Fruit fly (Drosophila melanogaster): Measurements from ENCODE around the gene RpL37A.

DNA sequence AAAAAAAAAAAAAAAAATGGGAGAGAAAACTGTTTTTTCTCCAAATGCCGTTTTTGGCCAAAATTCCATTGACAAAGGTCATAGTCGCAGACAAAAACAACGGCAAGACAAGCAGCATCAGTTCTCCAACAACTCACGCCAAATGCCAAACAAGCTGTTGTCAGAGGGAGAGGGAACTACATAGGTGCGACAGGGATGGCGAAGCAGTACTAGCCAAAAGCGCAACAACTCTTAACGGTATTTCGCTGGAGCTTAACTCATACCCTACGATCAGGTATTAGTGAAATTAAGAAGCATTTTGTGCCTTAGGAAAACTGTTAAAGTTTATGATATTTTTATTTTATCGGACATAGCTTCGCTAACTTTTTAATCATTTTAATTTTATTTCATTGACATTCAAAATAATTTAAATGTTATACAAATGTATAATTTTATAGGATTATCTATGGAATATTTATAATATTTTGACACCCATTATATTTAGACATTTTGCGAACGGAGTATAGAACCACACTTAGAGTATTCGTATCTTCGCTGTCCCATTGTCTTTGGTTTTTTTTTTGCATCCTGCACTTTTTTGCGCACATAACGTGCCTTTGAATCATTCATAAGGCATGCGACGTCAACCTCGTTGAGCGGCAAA, 9.6 kb downstream of the RpL37A start:
- TF ChIP-seq CG8478 (optimal IDR thresholded peaks at IDR 0.05) (no peak), CTCF (optimal IDR thresholded peaks at IDR 0.05) (no peak)
